Fruit fly (Drosophila melanogaster) whole organism, wandering third instar larva: ENCODE measurements around the gene SIDL.

ENCODE experiments used
- Abd-B ChIP-seq: fragments of >200 bp; optimal IDR thresholded peaks from 2 replicates; lab custom pipeline; 2017; ENCODE audit warnings: missing biosample characterization, missing genetic modification characterization
- CG32264 ChIP-seq: fragments of 200-800 bp; sonication (Bioruptor generic); optimal IDR thresholded peaks from 2 replicates; lab custom pipeline; 2016; ENCODE audit warnings: missing biosample characterization, missing genetic modification characterization
- CG9705 ChIP-seq: fragments of 200-800 bp; sonication (Bioruptor generic); optimal IDR thresholded peaks from 2 replicates; lab custom pipeline; 2018; ENCODE audit warnings: missing biosample characterization, mild to moderate bottlenecking, missing genetic modification characterization
- CrebA ChIP-seq: fragments of 200-800 bp; sonication (Bioruptor generic); optimal IDR thresholded peaks from 2 replicates; lab custom pipeline; 2016; ENCODE audit warnings: missing biosample characterization, mild to moderate bottlenecking, missing genetic modification characterization, borderline replicate concordance
- Dfd ChIP-seq: fragments of >200 bp; optimal IDR thresholded peaks from 2 replicates; lab custom pipeline; 2017; ENCODE audit warnings: missing biosample characterization, missing genetic modification characterization
- Dif ChIP-seq: fragments of 200-275, 200-300 bp; sonication (Bioruptor generic); optimal IDR thresholded peaks from 2 replicates; lab custom pipeline; 2018; ENCODE audit warnings: missing biosample characterization, missing genetic modification characterization; ENCODE audit not compliant: partially characterized antibody
- GATAd ChIP-seq: sonication (Bioruptor generic); optimal IDR thresholded peaks from 2 replicates; lab custom pipeline; 2016; ENCODE audit warnings: missing biosample characterization, missing genetic modification characterization
- HLH106 ChIP-seq: fragments of 200-800 bp; optimal IDR thresholded peaks from 3 replicates; lab custom pipeline; 2019; ENCODE audit warnings: missing biosample characterization, mild to moderate bottlenecking, missing genetic modification characterization, moderate library complexity
- Hnf4 ChIP-seq: fragments of 200-800 bp; sonication (Bioruptor generic); optimal IDR thresholded peaks from 2 replicates; lab custom pipeline; 2016; ENCODE audit warnings: missing biosample characterization, mild to moderate bottlenecking, missing genetic modification characterization
- Hr78 ChIP-seq: fragments of >200 bp; optimal IDR thresholded peaks from 2 replicates; lab custom pipeline; 2017; ENCODE audit warnings: missing biosample characterization, missing genetic modification characterization
- Hr83 ChIP-seq: fragments of 200-300 bp; sonication (Bioruptor generic); optimal IDR thresholded peaks from 2 replicates; lab custom pipeline; 2016; ENCODE audit warnings: missing biosample characterization, mild to moderate bottlenecking, missing genetic modification characterization, moderate library complexity; ENCODE audit not compliant: poor library complexity, severe bottlenecking
- Jra ChIP-seq: sonication (Bioruptor generic); optimal IDR thresholded peaks from 2 replicates; lab custom pipeline; 2016; ENCODE audit warnings: missing biosample characterization, missing genetic modification characterization
- Mio ChIP-seq: sonication (Bioruptor generic); optimal IDR thresholded peaks from 2 replicates; lab custom pipeline; 2016; ENCODE audit warnings: missing biosample characterization, missing genetic modification characterization
- Myc ChIP-seq: fragments of >200 bp; optimal IDR thresholded peaks from 2 replicates; lab custom pipeline; 2017
- N ChIP-seq: fragments of >200 bp; optimal IDR thresholded peaks from 2 replicates; lab custom pipeline; 2018; ENCODE audit warnings: missing biosample characterization, missing external identifiers, missing genetic modification characterization
- OdsH ChIP-seq: fragments of 200-800 bp; sonication (Bioruptor generic); optimal IDR thresholded peaks from 2 replicates; lab custom pipeline; 2016; ENCODE audit warnings: missing biosample characterization, mild to moderate bottlenecking, missing genetic modification characterization
- Rel ChIP-seq, 2 experiments: fragments of 200-800 bp; sonication (Bioruptor generic) in 1 of 2; optimal IDR thresholded peaks; 2 replicates in 1 of 2; 3 replicates in 1 of 2; lab custom pipeline; 2016 to 2019; ENCODE audit warnings: mild to moderate bottlenecking in 2 of 2, missing biosample characterization in 2 of 2, missing genetic modification characterization in 2 of 2, moderate library complexity in 1 of 2
- Sp1 ChIP-seq: fragments of 200-800 bp; sonication (Bioruptor generic); optimal IDR thresholded peaks from 3 replicates; lab custom pipeline; 2019; ENCODE audit warnings: missing biosample characterization, mild to moderate bottlenecking, missing genetic modification characterization, moderate library complexity
- Vsx2 ChIP-seq: fragments of 200-300, 225-300 bp; sonication (Bioruptor generic); optimal IDR thresholded peaks from 2 replicates; lab custom pipeline; 2018; ENCODE audit warnings: missing biosample characterization, missing genetic modification characterization; ENCODE audit not compliant: partially characterized antibody
- br ChIP-seq: fragments of 200-800 bp; sonication (Bioruptor generic); optimal IDR thresholded peaks from 2 replicates; lab custom pipeline; 2016; ENCODE audit warnings: missing biosample characterization, missing genetic modification characterization
- brk ChIP-seq: fragments of 200-800 bp; sonication (Bioruptor generic); optimal IDR thresholded peaks from 2 replicates; lab custom pipeline; 2016; ENCODE audit warnings: missing biosample characterization, mild to moderate bottlenecking, missing genetic modification characterization
- dl ChIP-seq, 2 experiments: fragments of 175-275, 200-275 bp in 1 of 2; fragments of 200-275 bp in 1 of 2; sonication (Bioruptor generic); optimal IDR thresholded peaks; lab custom pipeline; 2018; ENCODE audit warnings: mild to moderate bottlenecking in 2 of 2, missing biosample characterization in 2 of 2, missing genetic modification characterization in 2 of 2, moderate library complexity in 2 of 2; ENCODE audit not compliant: partially characterized antibody in 2 of 2, insufficient read depth in 1 of 2
- dmrt93B ChIP-seq: fragments of 200-800 bp; sonication (Bioruptor generic); optimal IDR thresholded peaks from 2 replicates; lab custom pipeline; 2018; ENCODE audit warnings: missing biosample characterization, mild to moderate bottlenecking, missing genetic modification characterization
- dsf ChIP-seq: sonication (Bioruptor generic); optimal IDR thresholded peaks from 2 replicates; lab custom pipeline; 2016; ENCODE audit warnings: missing biosample characterization, missing genetic modification characterization, borderline replicate concordance
- ey ChIP-seq: fragments of 200-800 bp; sonication (Bioruptor generic); optimal IDR thresholded peaks from 2 replicates; lab custom pipeline; 2016; ENCODE audit warnings: missing biosample characterization, missing genetic modification characterization
- foxo ChIP-seq, 2 experiments: fragments of 200-800 bp; sonication (Bioruptor generic); optimal IDR thresholded peaks; 2 replicates in 1 of 2; 3 replicates in 1 of 2; lab custom pipeline; 2016 to 2017; ENCODE audit warnings: missing biosample characterization in 2 of 2, missing genetic modification characterization in 2 of 2
- fru ChIP-seq: fragments of 200-800 bp; sonication (Bioruptor generic); optimal IDR thresholded peaks from 3 replicates; lab custom pipeline; 2016; ENCODE audit warnings: missing biosample characterization, mild to moderate bottlenecking, missing genetic modification characterization
- h ChIP-seq: fragments of 200-800 bp; sonication (Bioruptor generic); optimal IDR thresholded peaks from 3 replicates; lab custom pipeline; 2016; ENCODE audit warnings: missing biosample characterization, mild to moderate bottlenecking, missing genetic modification characterization
- jim ChIP-seq: fragments of 175-275, 200-325 bp; sonication (Bioruptor generic); optimal IDR thresholded peaks from 2 replicates; lab custom pipeline; 2016; ENCODE audit warnings: missing biosample characterization, mild to moderate bottlenecking, missing genetic modification characterization
- lola ChIP-seq: fragments of >200 bp; optimal IDR thresholded peaks from 2 replicates; lab custom pipeline; 2017; ENCODE audit warnings: missing biosample characterization, missing genetic modification characterization
- pan ChIP-seq: fragments of >200 bp; optimal IDR thresholded peaks from 2 replicates; lab custom pipeline; 2017
- psq ChIP-seq: fragments of 200-800 bp; sonication (Bioruptor generic); optimal IDR thresholded peaks from 3 replicates; lab custom pipeline; 2017; ENCODE audit warnings: missing biosample characterization, mild to moderate bottlenecking, missing genetic modification characterization, moderate library complexity
- rgr ChIP-seq: fragments of 200-800 bp; sonication (Bioruptor generic); optimal IDR thresholded peaks from 3 replicates; lab custom pipeline; 2016; ENCODE audit warnings: missing biosample characterization, mild to moderate bottlenecking, missing genetic modification characterization
- sage ChIP-seq: fragments of 200-800 bp; sonication (Bioruptor generic); optimal IDR thresholded peaks from 2 replicates; lab custom pipeline; 2016; ENCODE audit warnings: missing biosample characterization, mild to moderate bottlenecking, missing genetic modification characterization
- sv ChIP-seq: fragments of 200-800 bp; sonication (Bioruptor generic); optimal IDR thresholded peaks from 3 replicates; lab custom pipeline; 2016; ENCODE audit warnings: missing biosample characterization, missing genetic modification characterization
- tai ChIP-seq: sonication (Bioruptor generic); optimal IDR thresholded peaks from 2 replicates; lab custom pipeline; 2016; ENCODE audit warnings: missing biosample characterization, missing genetic modification characterization
- usp ChIP-seq: fragments of >200 bp; optimal IDR thresholded peaks from 2 replicates; lab custom pipeline; 2017; ENCODE audit warnings: missing biosample characterization, missing genetic modification characterization
- woc ChIP-seq: sonication (Bioruptor generic); optimal IDR thresholded peaks from 2 replicates; lab custom pipeline; 2016; ENCODE audit warnings: missing biosample characterization, mild to moderate bottlenecking, missing genetic modification characterization

The SIDL gene

DNA sequence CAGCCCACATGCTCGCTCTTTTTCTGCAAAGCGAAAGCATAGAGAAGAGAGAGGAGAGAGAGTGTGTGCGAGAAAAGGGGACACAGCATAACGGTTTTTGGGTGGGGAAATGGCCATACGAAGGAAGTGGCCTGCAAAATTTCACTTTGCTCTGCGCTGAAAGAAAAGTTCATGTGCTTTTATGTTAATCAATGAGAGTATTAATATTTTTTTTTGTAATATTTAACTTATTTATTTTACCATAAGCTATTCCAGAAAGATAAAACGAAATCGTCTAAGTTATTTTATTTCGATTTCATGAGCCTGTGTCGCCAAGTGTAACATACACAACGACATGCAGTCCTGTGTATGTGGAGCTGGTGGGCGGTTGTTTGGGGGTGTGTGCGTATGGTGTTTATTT is 31.8 kb upstream of the SIDL start:
- peak; percentile 14 for TF ChIP-seq br (GFP tag; lab: Kevin White, UChicago)
- TF ChIP-seq HLH106 (tag; lab: Kevin White, UChicago): peak; percentile 61
- TF ChIP-seq h: no peak
- TF ChIP-seq dmrt93B (GFP tag; lab: Kevin White, UChicago): no peak
- no peak for TF ChIP-seq sage (GFP tag; lab: Kevin White, UChicago)
- no peak for TF ChIP-seq jim (GFP tag; lab: Kevin White, UChicago)
- no peak for TF ChIP-seq rgr (GFP tag; lab: Kevin White, UChicago)
- TF ChIP-seq Mio (GFP tag; lab: Kevin White, UChicago): no peak
- no peak for TF ChIP-seq lola (GFP tag; lab: Kevin White, UChicago)
- TF ChIP-seq sv: peak; percentile 30
- peak; percentile 55 for TF ChIP-seq OdsH (GFP tag; lab: Kevin White, UChicago)
- TF ChIP-seq woc (GFP tag; lab: Kevin White, UChicago): no peak
- TF ChIP-seq tai (GFP tag; lab: Kevin White, UChicago): no peak
- no peak for TF ChIP-seq dsf
- no peak for TF ChIP-seq Myc (lab: Kevin White, UChicago)
- no peak for TF ChIP-seq foxo (GFP tag; optimal IDR thresholded peaks at IDR 0.05; lab: Kevin White, UChicago)
- TF ChIP-seq Hr83 (GFP tag; lab: Kevin White, UChicago): no peak
- peak; percentile 11 for TF ChIP-seq Dif
- TF ChIP-seq CG32264 (GFP tag; lab: Kevin White, UChicago): no peak
- peak; percentile 37 for TF ChIP-seq ey (GFP tag; lab: Kevin White, UChicago)
- TF ChIP-seq fru (GFP tag; lab: Kevin White, UChicago): peak; percentile 60
- no peak for TF ChIP-seq Jra
- no peak for TF ChIP-seq usp (GFP tag; lab: Kevin White, UChicago)
- TF ChIP-seq GATAd (GFP tag; lab: Kevin White, UChicago): no peak
- TF ChIP-seq Hnf4: no peak
- TF ChIP-seq N (GFP tag; lab: Kevin White, UChicago): no peak
- TF ChIP-seq Vsx2 (GFP tag; lab: Kevin White, UChicago): no peak
- no peak for TF ChIP-seq brk
- peak; percentile 61 for TF ChIP-seq psq (GFP tag; lab: Kevin White, UChicago)
- TF ChIP-seq pan (lab: Kevin White, UChicago): no peak
- TF ChIP-seq Hr78 (GFP tag; lab: Kevin White, UChicago): no peak
- no peak for TF ChIP-seq Sp1
- no peak for TF ChIP-seq Abd-B (GFP tag; lab: Kevin White, UChicago)
- TF ChIP-seq CrebA: no peak
- no peak for TF ChIP-seq CG9705 (GFP tag; lab: Kevin White, UChicago)
- TF ChIP-seq dl (GFP tag; optimal IDR thresholded peaks at IDR 0.05; lab: Kevin White, UChicago; ENCODE audit: insufficient read depth in 1 of 2, partially characterized antibody in 2 of 2): no peak
- no peak for TF ChIP-seq Rel (GFP tag; optimal IDR thresholded peaks at IDR 0.05; lab: Kevin White, UChicago)
- no peak for TF ChIP-seq Rel (tag; optimal IDR thresholded peaks at IDR 0.05; lab: Kevin White, UChicago)
- no peak for TF ChIP-seq Dfd

DNA sequence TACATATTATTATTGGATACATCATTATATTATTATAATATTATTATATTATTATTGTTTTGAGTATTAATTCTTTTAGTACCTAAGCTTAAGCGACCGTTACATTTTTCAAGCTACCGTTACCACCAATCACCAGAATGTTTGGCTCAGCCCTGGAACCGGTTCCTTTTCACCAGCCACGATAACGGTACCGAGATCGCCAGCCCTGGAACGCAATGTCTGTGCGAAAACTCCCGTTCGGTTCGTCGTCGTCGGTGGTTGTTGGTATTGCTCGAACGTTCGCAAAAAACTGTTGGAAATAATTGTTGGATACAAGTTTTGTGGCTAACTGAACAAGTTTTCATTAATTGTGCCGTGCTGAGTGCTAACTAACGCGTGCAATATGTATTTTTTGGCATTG is 31.1 kb upstream of the SIDL start, which contains the start of gene CG42404:
CG42404 (plus strand) TSS at position 360 of the 400 bp plus-strand sequence.
- TF ChIP-seq CrebA: no peak
- TF ChIP-seq usp (GFP tag; lab: Kevin White, UChicago): no peak
- TF ChIP-seq Jra: no peak
- no peak for TF ChIP-seq GATAd (GFP tag; lab: Kevin White, UChicago)
- TF ChIP-seq rgr (GFP tag; lab: Kevin White, UChicago): no peak
- no peak for TF ChIP-seq dsf
- no peak for TF ChIP-seq N (GFP tag; lab: Kevin White, UChicago)
- TF ChIP-seq Hr83 (GFP tag; lab: Kevin White, UChicago): no peak
- TF ChIP-seq Myc (lab: Kevin White, UChicago): no peak
- TF ChIP-seq br (GFP tag; lab: Kevin White, UChicago): no peak
- no peak for TF ChIP-seq Mio (GFP tag; lab: Kevin White, UChicago)
- TF ChIP-seq Sp1: no peak
- TF ChIP-seq lola (GFP tag; lab: Kevin White, UChicago): no peak
- TF ChIP-seq Vsx2 (GFP tag; lab: Kevin White, UChicago): no peak
- no peak for TF ChIP-seq Rel (GFP tag; optimal IDR thresholded peaks at IDR 0.05; lab: Kevin White, UChicago)
- TF ChIP-seq Rel (tag; optimal IDR thresholded peaks at IDR 0.05; lab: Kevin White, UChicago): no peak
- no peak for TF ChIP-seq Hnf4
